Fruit fly (Drosophila melanogaster) whole organism, embryonic: ENCODE results near the gene osi.

Experiments used
- CG7928 ChIP-seq: fragments of 200-800 bp; sonication (Bioruptor generic); optimal IDR thresholded peaks from 2 replicates; lab custom pipeline; 2017; ENCODE audit warnings: missing biosample characterization, mild to moderate bottlenecking, missing genetic modification characterization
- Dll ChIP-seq: fragments of 200-800 bp; sonication (Bioruptor generic); IDR thresholded peaks from 4 replicates; pipeline ENCODE4 v1.3.6; 2022; ENCODE audit warnings: missing biosample characterization, missing genetic modification characterization; ENCODE audit not compliant: partially characterized antibody

- no peak for TF ChIP-seq CG7928 (GFP tag; lab: Kevin White, UChicago)
- no peak for TF ChIP-seq Dll (GFP tag; lab: Robert Waterston, UW)
Observed at dm6 chr2L:16888574-16889376, 1.0 kb upstream of the osi start.
